Worm (Caenorhabditis elegans) whole organism, L4 larva: Measurements from ENCODE around the gene col-128.

Experiments
- D1046.2 ChIP-seq: fragments of 200-800 bp; sonication (Bioruptor generic); IDR thresholded peaks from 2 replicates; pipeline ENCODE4 v1.3.6; 2022; ENCODE audit warnings: missing genetic modification characterization, missing compliant biosample characterization
- F26F4.8 ChIP-seq: fragments of 200-800 bp; sonication (Bioruptor generic); conservative IDR thresholded peaks from 2 replicates; pipeline ENCODE4 v1.3.6; 2022; ENCODE audit warnings: missing genetic modification characterization, missing compliant biosample characterization
- F37D6.2 ChIP-seq: sonication (generic microtip); optimal IDR thresholded peaks from 2 replicates; lab custom pipeline; 2016; ENCODE audit warnings: mild to moderate bottlenecking, missing genetic modification characterization, missing compliant biosample characterization
- F44E2.7 ChIP-seq: fragments of 200-800 bp; sonication (Bioruptor generic); IDR thresholded peaks from 2 replicates; pipeline ENCODE4 v2.1.2; 2022; ENCODE audit warnings: missing genetic modification characterization, missing compliant biosample characterization
- F49E8.2 ChIP-seq: sonication (generic microtip); optimal IDR thresholded peaks from 2 replicates; lab custom pipeline; 2016; ENCODE audit warnings: missing compliant biosample characterization, mild to moderate bottlenecking, missing genetic modification characterization, borderline replicate concordance
- Y105C5A.15 ChIP-seq: fragments of 200-800 bp; sonication (Bioruptor generic); IDR thresholded peaks from 2 replicates; pipeline ENCODE4 v1.3.6; 2022; ENCODE audit warnings: missing genetic modification characterization, missing compliant biosample characterization
- Y75B8A.6 ChIP-seq: fragments of 200-800 bp; sonication (Bioruptor generic); IDR thresholded peaks from 2 replicates; pipeline ENCODE4 v1.3.6; 2022; ENCODE audit warnings: missing genetic modification reagents, missing genetic modification characterization, missing compliant biosample characterization
- ZK337.2 ChIP-seq: fragments of 200-800 bp; sonication (Bioruptor generic); IDR thresholded peaks from 2 replicates; pipeline ENCODE4 v1.3.6; 2022; ENCODE audit warnings: missing genetic modification reagents, missing genetic modification characterization, missing compliant biosample characterization
- aly-2 ChIP-seq: sonication (generic microtip); optimal IDR thresholded peaks from 2 replicates; lab custom pipeline; 2018; ENCODE audit warnings: missing biosample characterization, missing genetic modification characterization
- ama-1 ChIP-seq: fragments of 150-350 bp; optimal IDR thresholded peaks from 2 replicates; lab custom pipeline; 2014; ENCODE audit warnings: inconsistent platforms, mixed read lengths
- ceh-20 ChIP-seq: fragments of 200-800 bp; sonication (Bioruptor generic); IDR thresholded peaks from 2 replicates; pipeline ENCODE4 v1.3.6; 2022; ENCODE audit warnings: missing genetic modification reagents, missing genetic modification characterization, missing compliant biosample characterization
- ceh-62 ChIP-seq: sonication (generic microtip); optimal IDR thresholded peaks from 2 replicates; lab custom pipeline; 2017; ENCODE audit warnings: missing biosample characterization, missing genetic modification characterization
- ces-1 ChIP-seq: fragments of 150-350 bp; sonication (generic microtip); optimal IDR thresholded peaks from 4 replicates; lab custom pipeline; 2014; ENCODE audit warnings: missing biosample characterization, missing genetic modification reagents, missing genetic modification characterization
- cey-2 ChIP-seq: sonication (generic microtip); optimal IDR thresholded peaks from 3 replicates; lab custom pipeline; 2017; ENCODE audit warnings: missing genetic modification characterization, mild to moderate bottlenecking, missing compliant biosample characterization, antibody characterized with exemption, borderline replicate concordance; ENCODE audit not compliant: insufficient read depth
- dpl-1 ChIP-seq: fragments of 150-350 bp; optimal IDR thresholded peaks from 2 replicates; lab custom pipeline; 2014; ENCODE audit warnings: missing biosample characterization, missing genetic modification reagents, missing genetic modification characterization
- duxl-1 ChIP-seq: sonication (generic microtip); optimal IDR thresholded peaks from 2 replicates; lab custom pipeline; 2016; ENCODE audit warnings: mild to moderate bottlenecking, missing genetic modification characterization, moderate library complexity, missing compliant biosample characterization; ENCODE audit not compliant: poor library complexity
- dve-1 ChIP-seq: sonication (generic microtip); optimal IDR thresholded peaks from 2 replicates; lab custom pipeline; 2017; ENCODE audit warnings: antibody characterized with exemption, mild to moderate bottlenecking, missing genetic modification characterization, missing compliant biosample characterization; ENCODE audit not compliant: insufficient read depth
- fkh-10 ChIP-seq: fragments of 150-350 bp; optimal IDR thresholded peaks from 2 replicates; lab custom pipeline; 2014; ENCODE audit warnings: missing biosample characterization, missing genetic modification reagents, missing genetic modification characterization
- hif-1 ChIP-seq, 2 experiments: sonication (generic microtip); optimal IDR thresholded peaks; 2 replicates each; lab custom pipeline; 2016 to 2017; ENCODE audit warnings: missing compliant biosample characterization in 2 of 2, missing genetic modification characterization in 2 of 2, missing genetic modification reagents in 2 of 2, missing genotype in 2 of 2, mild to moderate bottlenecking in 1 of 2
- jun-1 ChIP-seq: fragments of 150-350 bp; optimal IDR thresholded peaks from 2 replicates; lab custom pipeline; 2014; ENCODE audit warnings: missing biosample characterization, missing genetic modification reagents, missing genetic modification characterization
- lin-1 ChIP-seq: fragments of 200-800 bp; sonication (Bioruptor generic); IDR thresholded peaks from 2 replicates; pipeline ENCODE4 v1.3.6; 2022; ENCODE audit warnings: missing genetic modification reagents, missing genetic modification characterization, missing compliant biosample characterization
- lin-13 ChIP-seq: fragments of 150-350 bp; optimal IDR thresholded peaks from 2 replicates; lab custom pipeline; 2014; ENCODE audit warnings: missing biosample characterization, missing genetic modification reagents, missing genetic modification characterization
- lin-38 ChIP-seq: fragments of 200-800 bp; sonication (Bioruptor generic); IDR thresholded peaks from 2 replicates; pipeline ENCODE4 v1.3.6; 2022; ENCODE audit warnings: missing genetic modification reagents, missing genetic modification characterization, missing compliant biosample characterization
- lir-3 ChIP-seq: sonication (generic microtip); optimal IDR thresholded peaks from 2 replicates; lab custom pipeline; 2016; ENCODE audit warnings: mild to moderate bottlenecking, missing genetic modification characterization, missing compliant biosample characterization
- lsy-2 ChIP-seq, 2 experiments: fragments of 150-350 bp in 1 of 2; sonication (generic microtip) in 1 of 2; optimal IDR thresholded peaks; 2 replicates each; lab custom pipeline; 2014 to 2017; ENCODE audit warnings: missing biosample characterization in 2 of 2, missing genetic modification characterization in 2 of 2
- madf-9 ChIP-seq: fragments of 200-800 bp; sonication (Bioruptor generic); conservative IDR thresholded peaks from 2 replicates; pipeline ENCODE4 v1.3.6; 2022; ENCODE audit warnings: missing genetic modification reagents, missing genetic modification characterization, missing compliant biosample characterization
- mep-1 ChIP-seq: fragments of 150-350 bp; sonication (generic microtip); optimal IDR thresholded peaks from 3 replicates; lab custom pipeline; 2014; ENCODE audit warnings: missing biosample characterization, missing genetic modification characterization
- mes-2 ChIP-seq: sonication (generic microtip); optimal IDR thresholded peaks from 2 replicates; lab custom pipeline; 2016; ENCODE audit warnings: missing genotype, mild to moderate bottlenecking, missing genetic modification characterization, missing compliant biosample characterization; ENCODE audit not compliant: poor library complexity, severe bottlenecking
- nhr-111 ChIP-seq: fragments of 200-800 bp; sonication (Bioruptor generic); optimal IDR thresholded peaks from 2 replicates; lab custom pipeline; 2018; ENCODE audit warnings: mild to moderate bottlenecking, missing genetic modification characterization, missing compliant biosample characterization
- nhr-25 ChIP-seq: sonication (generic microtip); optimal IDR thresholded peaks from 2 replicates; lab custom pipeline; 2017; ENCODE audit warnings: missing genetic modification characterization, mild to moderate bottlenecking, missing compliant biosample characterization, antibody characterized with exemption, moderate library complexity, borderline replicate concordance; ENCODE audit not compliant: insufficient read depth
- nhr-41 ChIP-seq: fragments of 200-800 bp; sonication (Bioruptor generic); IDR thresholded peaks from 2 replicates; pipeline ENCODE4 v1.3.6; 2022; ENCODE audit warnings: missing genetic modification reagents, missing genetic modification characterization, missing compliant biosample characterization
- nhr-48 ChIP-seq: sonication (generic microtip); optimal IDR thresholded peaks from 2 replicates; lab custom pipeline; 2016; ENCODE audit warnings: mild to moderate bottlenecking, missing genetic modification characterization, missing compliant biosample characterization
- nhr-6 ChIP-seq: fragments of 150-350 bp; optimal IDR thresholded peaks from 2 replicates; lab custom pipeline; 2014; ENCODE audit warnings: missing biosample characterization, missing genetic modification characterization
- rbr-2 ChIP-seq: sonication (generic microtip); optimal IDR thresholded peaks from 2 replicates; lab custom pipeline; 2016; ENCODE audit warnings: missing genotype, missing genetic modification characterization, missing compliant biosample characterization
- sdz-12 ChIP-seq: fragments of 200-800 bp; sonication (Bioruptor generic); optimal IDR thresholded peaks from 2 replicates; lab custom pipeline; 2018; ENCODE audit warnings: mild to moderate bottlenecking, missing genetic modification characterization, missing compliant biosample characterization
- snpc-1.2 ChIP-seq: fragments of 200-800 bp; sonication (Bioruptor generic); IDR thresholded peaks from 2 replicates; pipeline ENCODE4 v1.3.6; 2022; ENCODE audit warnings: missing genetic modification reagents, missing genetic modification characterization, missing compliant biosample characterization
- spr-3 ChIP-seq: fragments of 200-800 bp; sonication (Bioruptor generic); optimal IDR thresholded peaks from 2 replicates; lab custom pipeline; 2018; ENCODE audit warnings: mild to moderate bottlenecking, missing genetic modification characterization, missing compliant biosample characterization
- tra-1 ChIP-seq: fragments of 200-800 bp; sonication (Bioruptor generic); IDR thresholded peaks from 2 replicates; pipeline ENCODE4 v1.3.6; 2022; ENCODE audit warnings: missing genetic modification reagents, missing genetic modification characterization, missing compliant biosample characterization
- unc-130 ChIP-seq: sonication (generic microtip); optimal IDR thresholded peaks from 2 replicates; lab custom pipeline; 2016; ENCODE audit warnings: missing genetic modification reagents, missing genetic modification characterization, missing compliant biosample characterization
- unc-62 ChIP-seq, 3 experiments: fragments of 150-350 bp in 1 of 3; sonication (generic microtip); optimal IDR thresholded peaks in 2 of 3; peaks in 1 of 3; 1 replicate in 1 of 3; 2 replicates in 2 of 3; lab custom pipeline; 2014 to 2017; ENCODE audit warnings: missing biosample characterization in 3 of 3, missing genetic modification characterization in 3 of 3, missing genetic modification reagents in 3 of 3, missing genotype in 1 of 3
- vab-7 ChIP-seq: fragments of 200-800 bp; sonication (Bioruptor generic); IDR thresholded peaks from 2 replicates; pipeline ENCODE4 v1.3.6; 2022; ENCODE audit warnings: missing genetic modification reagents, missing genetic modification characterization, missing compliant biosample characterization
- zag-1 ChIP-seq: fragments of 150-350 bp; optimal IDR thresholded peaks from 2 replicates; lab custom pipeline; 2014; ENCODE audit warnings: missing biosample characterization, missing genetic modification characterization
- zfp-2 ChIP-seq: sonication (generic microtip); optimal IDR thresholded peaks from 2 replicates; lab custom pipeline; 2016; ENCODE audit warnings: mild to moderate bottlenecking, missing genetic modification characterization, missing compliant biosample characterization
- zip-11 ChIP-seq: fragments of 200-800 bp; sonication (Bioruptor generic); IDR thresholded peaks from 2 replicates; pipeline ENCODE4 v1.3.6; 2022; ENCODE audit warnings: missing genetic modification characterization, missing compliant biosample characterization
- ztf-11 ChIP-seq: fragments of 150-350 bp; optimal IDR thresholded peaks from 2 replicates; lab custom pipeline; 2014; ENCODE audit warnings: missing biosample characterization, missing genetic modification characterization

Gene col-128

ce11 chrIV:11593415-11594190, 41.8 kb upstream of the col-128 start, which contains the start of gene F40F11.3 (continued):
- TF ChIP-seq F49E8.2 (tag; lab: Kevin White, UChicago) (no peak), nhr-41 (peak; percentile 63; the same call in 1 of the 2 replicates), lsy-2 (tag; optimal IDR thresholded peaks at IDR 0.05; lab: Kevin White, UChicago) (peak; percentile 78 to 91), fkh-10 (GFP tag; lab: Kevin White, UChicago) (peak; percentile 81), nhr-25 (tag; lab: Kevin White, UChicago) (peak; percentile 38), ama-1 (lab: Kevin White, UChicago) (no peak), duxl-1 (tag; lab: Kevin White, UChicago) (peak; percentile 77), ztf-11 (no peak), sdz-12 (no peak), spr-3 (GFP tag; lab: Kevin White, UChicago) (no peak), unc-130 (GFP tag; lab: Kevin White, UChicago) (no peak), cey-2 (tag; lab: Kevin White, UChicago) (no peak), mes-2 (tag; lab: Kevin White, UChicago) (peak; percentile 83), vab-7 (no peak), rbr-2 (tag; lab: Kevin White, UChicago) (peak; percentile 86), ces-1 (peak; percentile 56), F37D6.2 (peak; percentile 68), ceh-62 (tag; lab: Kevin White, UChicago) (no peak), dve-1 (tag; lab: Kevin White, UChicago) (peak; percentile 85), unc-62 (GFP tag; optimal IDR thresholded peaks at IDR 0.05 in 1 of 2; lab: Kevin White, UChicago) (peak in 1 of 2 experiments; percentile 99), unc-62 (tag; optimal IDR thresholded peaks at IDR 0.05; lab: Kevin White, UChicago) (no peak), tra-1 (peak; percentile 72), Y105C5A.15 (GFP tag; lab: Robert Waterston, UW) (no peak)

- TF ChIP-seq aly-2 (tag; lab: Kevin White, UChicago), result no peak
- TF ChIP-seq ZK337.2 (GFP tag; lab: Robert Waterston, UW), result no peak
- no peak for TF ChIP-seq Y75B8A.6 (GFP tag; lab: Robert Waterston, UW)
- peak; percentile 29 for TF ChIP-seq dpl-1 (GFP tag; lab: Kevin White, UChicago)
- no peak for TF ChIP-seq F44E2.7 (GFP tag; lab: Robert Waterston, UW)
- TF ChIP-seq lir-3 (tag; lab: Kevin White, UChicago), result no peak
- no peak for TF ChIP-seq zip-11 (GFP tag; lab: Robert Waterston, UW)
- no peak for TF ChIP-seq ces-1
- peak; percentile 95 for TF ChIP-seq mes-2 (tag; lab: Kevin White, UChicago)
- peak in 1 of 2 experiments; percentile 69 for TF ChIP-seq lsy-2 (tag; optimal IDR thresholded peaks at IDR 0.05; lab: Kevin White, UChicago)
- no peak for TF ChIP-seq nhr-25 (tag; lab: Kevin White, UChicago)
- no peak for TF ChIP-seq nhr-48 (tag; lab: Kevin White, UChicago)
- TF ChIP-seq ceh-20 (GFP tag; lab: Robert Waterston, UW), result 0 out of 2 replicates have a peak, but pooled peaks have one; percentile 14
- 0 out of 2 replicates have a peak, but pooled peaks have one; percentile 41 for TF ChIP-seq snpc-1.2 (GFP tag; lab: Robert Waterston, UW)
- no peak for TF ChIP-seq jun-1 (tag; lab: Kevin White, UChicago)
- no peak for TF ChIP-seq fkh-10 (GFP tag; lab: Kevin White, UChicago)
- peak; percentile 31 for TF ChIP-seq duxl-1 (tag; lab: Kevin White, UChicago)
- no peak for TF ChIP-seq mep-1 (tag; lab: Kevin White, UChicago)
- TF ChIP-seq lin-13 (GFP tag; lab: Kevin White, UChicago), result no peak
- no peak for TF ChIP-seq D1046.2 (GFP tag; lab: Robert Waterston, UW)
- TF ChIP-seq lin-1 (GFP tag; lab: Robert Waterston, UW), result 0 out of 2 replicates have a peak, but pooled peaks have one; percentile 25
- no peak for TF ChIP-seq nhr-111 (GFP tag; lab: Kevin White, UChicago)
- no peak for TF ChIP-seq zag-1
- TF ChIP-seq dve-1 (tag; lab: Kevin White, UChicago), result peak; percentile 38
- no peak for TF ChIP-seq tra-1
- TF ChIP-seq madf-9, result 0 out of 2 replicates have a peak, but pooled peaks have one; percentile 18
- TF ChIP-seq zfp-2 (tag; lab: Kevin White, UChicago), result no peak
- TF ChIP-seq hif-1 (tag; optimal IDR thresholded peaks at IDR 0.05; lab: Kevin White, UChicago), result peak in 1 of 2 experiments; percentile 64
- TF ChIP-seq lin-38 (GFP tag; lab: Robert Waterston, UW), result peak; percentile 49
- TF ChIP-seq F26F4.8, result no peak
- peak; percentile 44 for TF ChIP-seq nhr-6 (tag; lab: Kevin White, UChicago)
Measured at ce11 chrIV:11592820-11593219, 41.1 kb upstream of the col-128 start.
